Worm (Caenorhabditis elegans): ENCODE results near the gene F40G9.8.

DNA sequence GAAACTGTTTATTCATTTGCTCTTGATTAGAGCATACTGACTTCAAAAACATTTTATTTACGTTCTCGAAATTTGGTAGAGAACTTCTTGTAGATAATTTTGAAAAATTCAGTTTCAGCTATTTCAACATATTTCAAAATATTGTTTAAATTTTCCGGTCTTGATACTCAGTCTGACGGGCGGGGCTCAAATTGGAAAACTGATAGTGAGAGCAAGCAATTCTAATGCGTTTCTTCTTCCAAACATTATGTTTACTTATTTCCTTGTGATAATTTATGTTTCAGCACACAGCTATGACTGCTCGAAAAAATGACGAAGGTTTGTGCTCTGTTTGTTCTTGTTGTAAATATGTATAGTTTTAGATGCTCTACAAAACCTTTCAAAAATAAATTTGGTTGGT, 44.5 kb downstream of the F40G9.8 start, which contains the start of gene pals-24:
- TF ChIP-seq somi-1 (GFP tag; optimal IDR thresholded peaks at IDR 0.05) (no peak), sptf-2 (GFP tag; optimal IDR thresholded peaks at IDR 0.05) (no peak), snpc-4 (GFP tag; optimal IDR thresholded peaks at IDR 0.05) (no peak), snpc-4 (tag; optimal IDR thresholded peaks at IDR 0.05) (no peak), pha-4 (tag; optimal IDR thresholded peaks at IDR 0.05) (peak; percentile 16), F33H1.4 (GFP tag; IDR thresholded peaks at IDR 0.05) (no peak), attf-6 (GFP tag; IDR thresholded peaks at IDR 0.05) (no peak), ets-4 (GFP tag; optimal IDR thresholded peaks at IDR 0.05) (no peak), unc-62 (GFP tag; optimal IDR thresholded peaks at IDR 0.05) (no peak)
